Worm (Caenorhabditis elegans): ENCODE data around the gene sre-32.

sre-32 gene

DNA sequence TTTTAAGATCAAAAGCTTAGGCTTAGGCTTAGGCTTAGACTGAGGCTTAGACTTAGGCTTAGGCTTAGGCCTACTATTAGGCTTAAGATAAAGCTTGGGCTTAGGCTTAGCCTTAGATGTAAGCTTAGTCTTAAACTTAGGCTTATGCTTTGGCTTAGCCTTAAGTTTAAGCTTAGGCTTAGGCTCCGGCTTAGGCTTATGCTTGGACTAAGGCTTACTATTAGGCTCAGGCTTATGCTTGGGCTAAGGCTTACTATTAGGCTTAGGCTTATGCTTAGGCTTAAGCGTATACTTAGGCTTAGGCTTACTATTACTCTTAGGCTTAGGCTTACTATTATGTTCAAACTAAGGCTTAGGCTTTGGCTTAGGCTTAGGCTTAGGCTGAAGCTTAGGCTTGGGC lies 19.8 kb downstream of the sre-32 start:
- TF ChIP-seq W03F9.2 (tag; optimal IDR thresholded peaks at IDR 0.05) (no peak), dao-5 (tag; optimal IDR thresholded peaks at IDR 0.05) (no peak), him-1 (tag; optimal IDR thresholded peaks at IDR 0.05) (no peak)

DNA sequence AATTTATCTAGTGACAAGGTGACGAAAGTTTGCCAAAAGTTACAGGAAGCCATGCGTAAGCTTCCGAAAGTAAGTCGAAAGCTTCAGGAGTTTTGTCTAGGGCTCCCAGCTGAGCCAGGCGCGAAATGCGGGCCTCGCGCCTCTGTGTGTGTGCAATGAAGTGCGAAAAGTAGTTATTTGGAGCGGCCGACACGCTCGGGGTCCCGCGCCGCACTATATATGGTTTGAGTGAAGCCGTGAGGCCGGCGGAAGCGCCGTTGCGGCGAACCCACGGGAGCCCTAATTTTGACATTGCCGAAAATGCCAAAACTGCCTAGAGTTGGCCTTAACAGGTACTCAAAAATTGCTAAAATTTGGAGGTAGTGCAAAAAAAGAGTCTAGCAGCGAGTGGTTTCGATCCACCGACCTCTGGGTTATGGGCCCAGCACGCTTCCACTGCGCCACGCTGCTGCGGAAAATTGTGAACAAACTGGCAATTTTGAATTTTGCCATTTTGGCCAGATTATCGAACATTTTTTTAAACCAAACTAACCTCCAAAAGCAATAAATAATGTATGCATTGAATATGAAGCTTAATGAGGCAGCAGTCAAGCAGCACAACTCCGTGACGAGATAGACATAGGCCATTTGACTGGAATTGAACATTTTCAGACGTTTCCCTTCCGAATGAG lies 21.2 kb downstream of the sre-32 start:
- no peak for TF ChIP-seq W03F9.2 (tag; optimal IDR thresholded peaks at IDR 0.05)
- TF ChIP-seq dao-5 (tag; optimal IDR thresholded peaks at IDR 0.05) = no peak
- TF ChIP-seq him-1 (tag; optimal IDR thresholded peaks at IDR 0.05) = no peak

DNA sequence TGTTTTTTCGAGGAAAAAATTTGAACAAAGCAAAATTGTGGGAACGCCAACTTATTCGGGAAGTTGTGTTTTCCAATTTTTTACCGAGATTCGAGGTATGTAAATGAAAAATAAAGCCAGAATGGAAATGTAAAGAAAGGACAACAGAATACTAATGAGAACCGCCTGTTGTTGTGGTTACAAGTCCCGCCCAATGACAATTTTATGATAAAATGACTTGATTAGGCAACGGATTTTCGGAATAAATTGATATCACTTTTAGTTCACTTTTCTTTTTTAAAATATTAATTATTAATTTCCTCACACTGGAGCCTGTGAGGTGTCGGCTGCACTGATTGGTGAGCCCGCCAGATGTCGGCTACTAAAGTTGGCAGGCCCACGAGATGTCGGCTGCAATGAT lies 24.2 kb downstream of the sre-32 start, which contains the start of gene dct-12:
TSS of gene dct-12 (minus strand) at position 101 of the 400 bp plus-strand sequence.
- TF ChIP-seq dao-5 (tag; optimal IDR thresholded peaks at IDR 0.05) = no peak
- no peak for TF ChIP-seq him-1 (tag; optimal IDR thresholded peaks at IDR 0.05)
- TF ChIP-seq W03F9.2 (tag; optimal IDR thresholded peaks at IDR 0.05) = no peak

DNA sequence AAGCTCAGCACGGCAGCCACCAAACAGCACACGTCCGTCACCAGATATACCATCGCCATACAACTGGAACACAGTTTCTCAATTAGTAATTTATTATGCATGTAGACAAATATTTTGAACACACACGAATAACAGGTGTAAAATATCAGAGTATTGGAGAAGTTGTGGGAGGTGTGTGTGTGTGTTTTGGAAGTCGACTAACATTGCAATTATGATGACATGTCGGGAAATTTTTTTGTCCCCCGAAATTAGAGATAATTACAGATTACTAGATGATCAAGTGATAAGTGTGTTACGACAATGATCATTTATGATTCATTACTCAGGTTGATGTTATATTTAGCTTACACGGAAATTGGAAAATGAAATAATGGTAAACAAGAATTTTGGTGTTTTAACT lies 26.8 kb downstream of the sre-32 start, which contains the start of gene Y57A10C.8:
TSS of gene Y57A10C.8 (minus strand) at position 101 of the 400 bp plus-strand sequence.
- TF ChIP-seq dao-5 (tag; optimal IDR thresholded peaks at IDR 0.05) (no peak), him-1 (tag; optimal IDR thresholded peaks at IDR 0.05) (no peak), W03F9.2 (tag; optimal IDR thresholded peaks at IDR 0.05) (no peak)

DNA sequence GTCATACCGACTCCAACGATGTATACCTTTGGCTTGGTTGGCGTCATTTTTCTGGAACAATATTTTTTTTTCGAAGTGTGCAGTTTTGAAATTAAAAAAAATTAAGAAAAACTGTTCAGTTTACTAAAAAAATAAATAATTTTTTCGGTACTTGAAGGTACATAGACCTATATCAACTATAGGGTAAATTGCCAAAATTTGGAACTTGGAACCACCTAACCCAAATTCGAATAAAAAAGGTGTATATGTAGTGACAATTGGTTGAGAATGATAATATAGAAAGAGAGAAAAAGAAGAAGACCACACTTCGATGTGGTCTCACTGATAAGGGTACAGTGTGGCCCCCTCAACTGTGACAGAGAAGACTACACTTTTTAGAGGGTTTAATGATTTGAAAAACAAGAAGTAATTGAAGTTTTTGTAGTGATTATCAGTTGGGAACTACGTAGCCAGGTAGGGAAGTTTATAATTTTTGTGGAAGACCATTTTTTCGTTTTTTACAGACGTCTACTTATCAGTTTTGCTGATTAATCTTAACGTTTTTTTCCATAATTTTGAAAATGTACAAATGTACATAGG lies 30.8 kb downstream of the sre-32 start, which contains the start of gene daf-22:
TSS of gene daf-22 (minus strand) at position 51 of the 579 bp plus-strand sequence.
- no peak for TF ChIP-seq dao-5 (tag; optimal IDR thresholded peaks at IDR 0.05)
- TF ChIP-seq W03F9.2 (tag; optimal IDR thresholded peaks at IDR 0.05) = peak; percentile 32

ce11 chrII:12420486-12420885 lies 36.0 kb downstream of the sre-32 start, which contains the start of gene sre-26:
Gene sre-26 (minus strand): TSS chrII:12420586.
- TF ChIP-seq W03F9.2 (tag; optimal IDR thresholded peaks at IDR 0.05) (no peak), dao-5 (tag; optimal IDR thresholded peaks at IDR 0.05) (no peak), him-1 (tag; optimal IDR thresholded peaks at IDR 0.05) (no peak)

ce11 chrII:12417996-12418395 lies 38.5 kb downstream of the sre-32 start:
- no peak for TF ChIP-seq W03F9.2 (tag; optimal IDR thresholded peaks at IDR 0.05)
- no peak for TF ChIP-seq him-1 (tag; optimal IDR thresholded peaks at IDR 0.05)
- no peak for TF ChIP-seq dao-5 (tag; optimal IDR thresholded peaks at IDR 0.05)

DNA sequence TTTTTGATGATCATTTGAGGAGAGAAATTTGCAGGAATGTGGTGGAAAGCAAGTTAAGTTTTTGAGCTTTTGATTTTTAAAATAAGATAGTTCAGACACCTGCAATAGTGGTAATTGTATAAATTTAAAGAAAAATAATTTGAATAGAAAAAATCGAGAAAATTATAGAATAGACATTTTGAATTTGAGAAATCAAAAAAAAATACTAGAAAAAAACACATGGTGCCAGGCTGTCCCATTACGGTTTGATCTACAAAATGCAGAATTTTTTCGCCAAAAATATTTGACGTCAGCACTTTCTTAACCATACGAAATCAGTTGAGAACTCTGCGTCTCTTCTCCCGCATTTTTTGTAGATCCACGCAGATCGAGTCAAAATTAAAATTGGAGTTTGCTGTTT lies 39.0 kb downstream of the sre-32 start, which contains the start of gene sre-27:
TSS of gene sre-27 (minus strand) at position 101 of the 400 bp plus-strand sequence.
- TF ChIP-seq W03F9.2 (tag; optimal IDR thresholded peaks at IDR 0.05) (no peak), him-1 (tag; optimal IDR thresholded peaks at IDR 0.05) (no peak), dao-5 (tag; optimal IDR thresholded peaks at IDR 0.05) (no peak)

ce11 chrII:12414805-12415204 lies 41.7 kb downstream of the sre-32 start, which contains the start of gene Y57A10C.11:
Gene Y57A10C.11 (minus strand): TSS chrII:12414905.
- TF ChIP-seq him-1 (tag; optimal IDR thresholded peaks at IDR 0.05) = no peak

DNA sequence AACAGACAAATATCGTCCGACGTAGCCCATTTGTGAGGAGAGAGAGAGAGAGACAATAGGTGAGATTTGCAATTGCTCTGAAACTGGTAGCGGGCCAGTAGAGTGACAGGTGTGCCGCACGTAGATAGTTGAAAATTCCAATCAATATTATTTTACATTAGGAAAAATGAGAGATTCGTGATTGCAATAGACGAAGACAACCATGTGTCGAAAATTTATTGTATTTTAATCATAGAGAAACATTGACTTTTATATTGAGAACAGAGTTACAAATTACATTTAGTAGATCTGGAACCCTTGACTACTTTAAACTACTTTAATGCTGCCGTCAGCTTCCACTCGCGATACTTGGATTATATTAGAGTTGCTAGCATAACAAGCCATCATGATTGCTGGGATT lies 44.1 kb downstream of the sre-32 start, which contains the start of gene Y57A10C.1:
TSS of gene Y57A10C.1 (minus strand) at position 101 of the 400 bp plus-strand sequence.
- TF ChIP-seq him-1 (tag; optimal IDR thresholded peaks at IDR 0.05) (no peak), W03F9.2 (tag; optimal IDR thresholded peaks at IDR 0.05) (no peak), dao-5 (tag; optimal IDR thresholded peaks at IDR 0.05) (no peak)

ce11 chrII:12410107-12410506 lies 46.4 kb downstream of the sre-32 start, which contains the start of gene F57G9.3:
Gene F57G9.3 (minus strand): TSS chrII:12410207.
- TF ChIP-seq him-1 (tag; optimal IDR thresholded peaks at IDR 0.05) = no peak

ce11 chrII:12408717-12409116 lies 47.8 kb downstream of the sre-32 start, which contains the start of gene sre-31:
Gene sre-31 (minus strand): TSS chrII:12408817.
- TF ChIP-seq W03F9.2 (tag; optimal IDR thresholded peaks at IDR 0.05) (no peak), dao-5 (tag; optimal IDR thresholded peaks at IDR 0.05) (no peak), him-1 (tag; optimal IDR thresholded peaks at IDR 0.05) (no peak)

DNA sequence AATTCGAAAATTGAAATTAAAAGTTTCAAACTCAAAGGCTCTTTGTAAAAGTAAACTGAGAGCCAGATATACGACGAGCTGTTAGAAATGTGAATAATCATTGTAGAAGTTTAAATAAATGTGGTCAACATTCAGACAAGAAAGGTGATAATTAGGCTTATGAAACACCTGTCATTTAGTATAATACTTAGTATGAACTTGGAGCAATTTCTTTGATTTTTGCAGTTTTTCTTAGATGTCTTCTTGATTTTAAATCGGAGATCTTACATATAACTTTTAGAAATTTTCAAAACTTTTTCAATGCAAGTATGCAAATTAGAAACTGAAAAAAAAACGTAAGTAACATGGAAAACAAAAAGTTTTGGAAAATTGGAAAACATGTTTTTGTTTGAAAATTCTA lies 50.1 kb downstream of the sre-32 start, which contains the start of gene sre-30:
TSS of gene sre-30 (minus strand) at position 101 of the 400 bp plus-strand sequence.
- TF ChIP-seq dao-5 (tag; optimal IDR thresholded peaks at IDR 0.05) = no peak

Measured in whole organism, L4/young adult.